Fruit fly (Drosophila melanogaster) whole organism, embryonic: ENCODE measurements around the gene Mcm5.
A peak's percentile ranks its signal among the peaks of the same experiment; 100 is the strongest.

Source experiments
- BEAF-32 ChIP-seq: fragments of 200-800 bp; sonication (Bioruptor generic); optimal IDR thresholded peaks from 3 replicates; lab custom pipeline; 2017; ENCODE audit warnings: missing biosample characterization, missing genetic modification characterization, mild to moderate bottlenecking, moderate library complexity, missing genetic modification reagents
- CG1024 ChIP-seq: fragments of 200-800 bp; sonication (Bioruptor generic); IDR thresholded peaks from 2 replicates; pipeline ENCODE4 v1.3.6; 2022; ENCODE audit warnings: missing biosample characterization, missing genetic modification characterization
- CG13287 ChIP-seq: fragments of 200-800 bp; sonication (Bioruptor generic); IDR thresholded peaks from 2 replicates; pipeline ENCODE4 v1.3.6; 2022; ENCODE audit warnings: missing biosample characterization, missing genetic modification characterization; ENCODE audit not compliant: partially characterized antibody
- CG14050 ChIP-seq: fragments of 200-800 bp; sonication (Bioruptor generic); IDR thresholded peaks from 3 replicates; pipeline ENCODE4 v1.3.6; 2022; ENCODE audit warnings: missing biosample characterization, missing genetic modification characterization
- CG14860 ChIP-seq: fragments of 200-800 bp; sonication (Bioruptor generic); IDR thresholded peaks from 3 replicates; pipeline ENCODE4 v1.3.6; 2022; ENCODE audit warnings: missing biosample characterization, missing genetic modification characterization; ENCODE audit not compliant: partially characterized antibody
- CG15269 ChIP-seq: fragments of 200-800 bp; sonication (Bioruptor generic); optimal IDR thresholded peaks from 2 replicates; lab custom pipeline; 2018; ENCODE audit warnings: missing biosample characterization, mild to moderate bottlenecking, missing genetic modification characterization, moderate library complexity
- CG15696 ChIP-seq: fragments of 200-800 bp; sonication (Bioruptor generic); optimal IDR thresholded peaks from 2 replicates; lab custom pipeline; 2019; ENCODE audit warnings: missing biosample characterization, mild to moderate bottlenecking, missing genetic modification characterization, moderate library complexity
- CG16813 ChIP-seq: fragments of 200-800 bp; sonication (Bioruptor generic); IDR thresholded peaks from 3 replicates; pipeline ENCODE4 v1.3.6; 2022; ENCODE audit warnings: missing biosample characterization, missing genetic modification characterization; ENCODE audit not compliant: partially characterized antibody
- CG17612 ChIP-seq: fragments of 200-800 bp; sonication (Bioruptor generic); IDR thresholded peaks from 2 replicates; pipeline ENCODE4 v1.3.6; 2022; ENCODE audit warnings: missing biosample characterization, missing genetic modification characterization
- CG1832 ChIP-seq: fragments of 200-800 bp; sonication (Bioruptor generic); optimal IDR thresholded peaks from 2 replicates; lab custom pipeline; 2017; ENCODE audit warnings: missing biosample characterization, mild to moderate bottlenecking, missing genetic modification characterization, inconsistent platforms
- CG31224 ChIP-seq: fragments of 200-800 bp; sonication (Bioruptor generic); IDR thresholded peaks from 2 replicates; pipeline ENCODE4 v1.3.6; 2022; ENCODE audit warnings: missing biosample characterization, missing genetic modification characterization
- CG31365 ChIP-seq: fragments of 200-800 bp; sonication (Bioruptor generic); optimal IDR thresholded peaks from 2 replicates; lab custom pipeline; 2018; ENCODE audit warnings: missing biosample characterization, mild to moderate bottlenecking, missing genetic modification characterization
- CG4282 ChIP-seq: fragments of 200-800 bp; sonication (Bioruptor generic); optimal IDR thresholded peaks from 2 replicates; lab custom pipeline; 2016; ENCODE audit warnings: missing biosample characterization, missing genetic modification characterization
- CG7372 ChIP-seq: fragments of 200-800 bp; sonication (Bioruptor generic); IDR thresholded peaks from 2 replicates; pipeline ENCODE4 v1.3.6; 2022; ENCODE audit warnings: missing biosample characterization, missing genetic modification characterization
- CG7556 ChIP-seq: fragments of 200-800 bp; sonication (Bioruptor generic); optimal IDR thresholded peaks from 2 replicates; lab custom pipeline; 2017; ENCODE audit warnings: missing biosample characterization, mild to moderate bottlenecking, missing genetic modification characterization
- CG9817 ChIP-seq: fragments of 200-800 bp; sonication (Bioruptor generic); optimal IDR thresholded peaks from 2 replicates; lab custom pipeline; 2018; ENCODE audit warnings: missing biosample characterization, mild to moderate bottlenecking, missing genetic modification characterization, moderate library complexity
- CG9932 ChIP-seq: fragments of 200-800 bp; sonication (Bioruptor generic); IDR thresholded peaks from 2 replicates; pipeline ENCODE4 v1.3.6; 2022; ENCODE audit warnings: missing biosample characterization, missing genetic modification characterization
- D19A ChIP-seq: fragments of 200-800 bp; optimal IDR thresholded peaks from 3 replicates; lab custom pipeline; 2019; ENCODE audit warnings: missing biosample characterization, mild to moderate bottlenecking, missing genetic modification characterization, moderate library complexity
- GATAe ChIP-seq: fragments of 200-800 bp; sonication (Bioruptor generic); conservative IDR thresholded peaks from 2 replicates; pipeline ENCODE4 v1.3.6; 2022; ENCODE audit warnings: missing biosample characterization, missing genetic modification characterization
- H15 ChIP-seq: fragments of 200-800 bp; sonication (Bioruptor generic); IDR thresholded peaks from 3 replicates; pipeline ENCODE4 v1.3.6; 2022; ENCODE audit warnings: missing biosample characterization, missing genetic modification characterization
- Hand ChIP-seq: fragments of 200-800 bp; sonication (Bioruptor generic); optimal IDR thresholded peaks from 2 replicates; lab custom pipeline; 2017; ENCODE audit warnings: mild to moderate bottlenecking, missing biosample characterization, missing genetic modification reagents, missing genetic modification characterization
- HmgZ ChIP-seq: fragments of 200-800 bp; sonication (Bioruptor generic); optimal IDR thresholded peaks from 2 replicates; lab custom pipeline; 2018; ENCODE audit warnings: missing biosample characterization, mild to moderate bottlenecking, missing genetic modification characterization
- Hmx ChIP-seq: fragments of 200-800 bp; sonication (Bioruptor generic); optimal IDR thresholded peaks from 2 replicates; lab custom pipeline; 2016; ENCODE audit warnings: missing biosample characterization, missing genetic modification characterization
- Meics ChIP-seq: fragments of 200-800 bp; sonication (Bioruptor generic); optimal IDR thresholded peaks from 2 replicates; lab custom pipeline; 2017; ENCODE audit warnings: missing biosample characterization, mild to moderate bottlenecking, missing genetic modification characterization
- Sox102F ChIP-seq: fragments of 200-800 bp; sonication (Bioruptor generic); optimal IDR thresholded peaks from 2 replicates; lab custom pipeline; 2018; ENCODE audit warnings: missing biosample characterization, mild to moderate bottlenecking, missing genetic modification characterization, moderate library complexity
- ab ChIP-seq: fragments of 200-800 bp; sonication (Bioruptor generic); optimal IDR thresholded peaks from 2 replicates; lab custom pipeline; 2016; ENCODE audit warnings: missing biosample characterization, missing genetic modification characterization
- ash1 ChIP-seq: fragments of 200-800 bp; sonication (Bioruptor generic); optimal IDR thresholded peaks from 2 replicates; lab custom pipeline; 2018; ENCODE audit warnings: missing biosample characterization, mild to moderate bottlenecking, missing genetic modification characterization
- bigmax ChIP-seq: fragments of 200-800 bp; sonication (Bioruptor generic); optimal IDR thresholded peaks from 2 replicates; lab custom pipeline; 2018; ENCODE audit warnings: missing biosample characterization, mild to moderate bottlenecking, missing genetic modification characterization
- br ChIP-seq: fragments of >200 bp; optimal IDR thresholded peaks from 2 replicates; lab custom pipeline; 2017
- corto ChIP-seq: fragments of 200-800 bp; sonication (Bioruptor generic); optimal IDR thresholded peaks from 2 replicates; lab custom pipeline; 2016; ENCODE audit warnings: missing biosample characterization, mild to moderate bottlenecking, missing genetic modification characterization, moderate library complexity
- cwo ChIP-seq: fragments of 200-800 bp; sonication (Bioruptor generic); optimal IDR thresholded peaks from 3 replicates; lab custom pipeline; 2017; ENCODE audit warnings: missing biosample characterization, missing genetic modification characterization, mild to moderate bottlenecking, moderate library complexity, missing genetic modification reagents
- fu2 ChIP-seq: fragments of 200-800 bp; sonication (Bioruptor generic); optimal IDR thresholded peaks from 2 replicates; lab custom pipeline; 2016; ENCODE audit warnings: missing biosample characterization, missing genetic modification characterization
- h ChIP-seq: fragments of >200 bp; optimal IDR thresholded peaks from 2 replicates; lab custom pipeline; 2017
- hbn ChIP-seq: fragments of 200-800 bp; sonication (Bioruptor generic); IDR thresholded peaks from 2 replicates; pipeline ENCODE4 v1.3.6; 2022; ENCODE audit warnings: missing biosample characterization, missing genetic modification characterization; ENCODE audit not compliant: partially characterized antibody
- her ChIP-seq: fragments of 200-800 bp; sonication (Bioruptor generic); optimal IDR thresholded peaks from 2 replicates; lab custom pipeline; 2016; ENCODE audit warnings: missing biosample characterization, missing genetic modification characterization
- jumu ChIP-seq: fragments of 200-800 bp; sonication (Bioruptor generic); optimal IDR thresholded peaks from 3 replicates; lab custom pipeline; 2016; ENCODE audit warnings: missing biosample characterization, missing genetic modification characterization
- klu ChIP-seq: fragments of 200-800 bp; sonication (Bioruptor generic); IDR thresholded peaks from 2 replicates; pipeline ENCODE4 v1.3.6; 2022; ENCODE audit warnings: missing biosample characterization, missing genetic modification characterization
- lbe ChIP-seq: fragments of 200-800 bp; sonication (Bioruptor generic); optimal IDR thresholded peaks from 2 replicates; lab custom pipeline; 2016; ENCODE audit warnings: missing biosample characterization, mild to moderate bottlenecking, missing genetic modification characterization
- lmd ChIP-seq: fragments of 200-800 bp; sonication (Bioruptor generic); IDR thresholded peaks from 2 replicates; pipeline ENCODE4 v1.3.6; 2022; ENCODE audit warnings: missing biosample characterization, missing genetic modification characterization
- odd ChIP-seq: fragments of 200-800 bp; sonication (Bioruptor generic); optimal IDR thresholded peaks from 2 replicates; lab custom pipeline; 2017; ENCODE audit warnings: missing biosample characterization, mild to moderate bottlenecking, missing genetic modification characterization
- otp ChIP-seq: fragments of 200-800 bp; sonication (Bioruptor generic); IDR thresholded peaks from 3 replicates; pipeline ENCODE4, ENCODE4 v1.3.6; 2022; ENCODE audit warnings: missing biosample characterization, missing genetic modification characterization
- pita ChIP-seq: fragments of 200-800 bp; sonication (Bioruptor generic); optimal IDR thresholded peaks from 2 replicates; lab custom pipeline; 2017; ENCODE audit warnings: missing biosample characterization, mild to moderate bottlenecking, missing genetic modification characterization
- prd ChIP-seq, 3 experiments: fragments of >200 bp in 2 of 3; fragments of 200-800 bp in 1 of 3; sonication (Bioruptor generic) in 1 of 3; optimal IDR thresholded peaks in 2 of 3; IDR thresholded peaks in 1 of 3; 2 replicates in 2 of 3; 3 replicates in 1 of 3; pipeline versions ENCODE4 v1.3.6 to Lab custom; 2017 to 2022; ENCODE audit warnings: missing biosample characterization in 1 of 3, missing genetic modification characterization in 1 of 3
- repo ChIP-seq: fragments of 200-800 bp; sonication (Bioruptor generic); optimal IDR thresholded peaks from 2 replicates; lab custom pipeline; 2016; ENCODE audit warnings: missing biosample characterization, missing genetic modification characterization
- sc ChIP-seq, 3 experiments: fragments of >200 bp in 2 of 3; fragments of 200-800 bp in 1 of 3; sonication (Bioruptor generic) in 1 of 3; optimal IDR thresholded peaks; 2 replicates in 2 of 3; 3 replicates in 1 of 3; lab custom pipeline; 2017; ENCODE audit warnings: mild to moderate bottlenecking in 1 of 3, missing biosample characterization in 1 of 3, missing genetic modification characterization in 1 of 3, missing genetic modification reagents in 1 of 3
- sd ChIP-seq: fragments of 200-800 bp; sonication (Bioruptor generic); optimal IDR thresholded peaks from 3 replicates; lab custom pipeline; 2018; ENCODE audit warnings: missing biosample characterization, mild to moderate bottlenecking, missing genetic modification characterization, moderate library complexity
- sens ChIP-seq: fragments of 200-800 bp; sonication (Bioruptor generic); peaks from one replicate; lab custom pipeline; 2016; ENCODE audit warnings: missing biosample characterization, missing genetic modification characterization
- sens-2 ChIP-seq: fragments of 200-800 bp; sonication (Bioruptor generic); IDR thresholded peaks from 2 replicates; pipeline ENCODE4 v1.3.6; 2022; ENCODE audit warnings: missing biosample characterization, missing genetic modification characterization
- seq ChIP-seq: fragments of 200-800 bp; sonication (Bioruptor generic); IDR thresholded peaks from 2 replicates; pipeline ENCODE4 v1.3.6; 2022; ENCODE audit warnings: missing biosample characterization, missing genetic modification characterization
- twi ChIP-seq: fragments of 200-800 bp; optimal IDR thresholded peaks from 2 replicates; lab custom pipeline; 2019; ENCODE audit warnings: missing biosample characterization, mild to moderate bottlenecking, missing genetic modification characterization, moderate library complexity

The Mcm5 gene

dm6 chr3R:10826796-10827524 lies 38.6 kb downstream of the Mcm5 start, which contains the start of gene Cad86C (continued):
- no peak for TF ChIP-seq D19A
- no peak for TF ChIP-seq twi (tag; lab: Kevin White, UChicago)
- no peak for TF ChIP-seq CG17612
- TF ChIP-seq cwo (GFP tag; lab: Kevin White, UChicago): no peak
- TF ChIP-seq lmd (GFP tag; lab: Robert Waterston, UW): no peak
- TF ChIP-seq BEAF-32: no peak
- peak; percentile 47; the same call in 1 of the 3 replicates for TF ChIP-seq CG16813 (GFP tag; lab: Robert Waterston, UW)
- no peak for TF ChIP-seq CG15696 (tag; lab: Kevin White, UChicago)
- TF ChIP-seq Hmx (GFP tag; lab: Kevin White, UChicago): no peak
- peak; percentile 52 for TF ChIP-seq hbn (GFP tag; lab: Robert Waterston, UW)
- no peak for TF ChIP-seq H15
- no peak; the same call in 1 of the 2 replicates for TF ChIP-seq seq (GFP tag; lab: Robert Waterston, UW)
- TF ChIP-seq GATAe (GFP tag; lab: Robert Waterston, UW): no peak
- no peak for TF ChIP-seq CG15269 (tag; lab: Kevin White, UChicago)
- TF ChIP-seq ash1 (GFP tag; lab: Kevin White, UChicago): no peak
- TF ChIP-seq bigmax (GFP tag; lab: Kevin White, UChicago): no peak
- TF ChIP-seq CG9817 (tag; lab: Kevin White, UChicago): no peak
- no peak for TF ChIP-seq h (lab: Kevin White, UChicago)
- TF ChIP-seq lbe (GFP tag; lab: Kevin White, UChicago): peak; percentile 72
- TF ChIP-seq Hand (GFP tag; lab: Kevin White, UChicago): no peak
- no peak for TF ChIP-seq sd (tag; lab: Kevin White, UChicago)
- no peak for TF ChIP-seq CG4282 (GFP tag; lab: Kevin White, UChicago)
- 0 out of 2 replicates have a peak, but pooled peaks have one; percentile 42 for TF ChIP-seq CG9932
- no peak for TF ChIP-seq CG1024
- peak; percentile 64 for TF ChIP-seq sens (GFP tag; lab: Kevin White, UChicago)
- TF ChIP-seq sc (optimal IDR thresholded peaks at IDR 0.05; lab: Kevin White, UChicago): no peak
- no peak for TF ChIP-seq sc (GFP tag; optimal IDR thresholded peaks at IDR 0.05; lab: Kevin White, UChicago)
- TF ChIP-seq CG14860 (GFP tag; lab: Robert Waterston, UW): peak; percentile 62
- no peak for TF ChIP-seq odd
- TF ChIP-seq sens-2 (GFP tag; lab: Robert Waterston, UW): no peak
- TF ChIP-seq pita (GFP tag; lab: Kevin White, UChicago): no peak
- TF ChIP-seq jumu (GFP tag; lab: Kevin White, UChicago): no peak
- TF ChIP-seq corto (GFP tag; lab: Kevin White, UChicago): no peak
- no peak for TF ChIP-seq ab
- TF ChIP-seq CG7372 (GFP tag; lab: Robert Waterston, UW): no peak
- no peak for TF ChIP-seq CG31224
- TF ChIP-seq fu2 (GFP tag; lab: Kevin White, UChicago): no peak
- TF ChIP-seq prd (optimal IDR thresholded peaks at IDR 0.05; lab: Kevin White, UChicago): no peak
- no peak for TF ChIP-seq prd (GFP tag; IDR thresholded peaks at IDR 0.05; lab: Robert Waterston, UW)
- no peak for TF ChIP-seq otp
- no peak for TF ChIP-seq Sox102F (GFP tag; lab: Kevin White, UChicago)
- TF ChIP-seq CG7556 (GFP tag; lab: Kevin White, UChicago): no peak
- no peak for TF ChIP-seq HmgZ (tag; lab: Kevin White, UChicago)
- peak; percentile 61 for TF ChIP-seq CG13287 (GFP tag; lab: Robert Waterston, UW)
- TF ChIP-seq CG31365 (tag; lab: Kevin White, UChicago): no peak
- no peak for TF ChIP-seq CG1832 (GFP tag; lab: Kevin White, UChicago)
- TF ChIP-seq br (lab: Kevin White, UChicago): no peak
- no peak for TF ChIP-seq klu (GFP tag; lab: Robert Waterston, UW)
- no peak for TF ChIP-seq Meics (GFP tag; lab: Kevin White, UChicago)
- TF ChIP-seq CG14050 (GFP tag; lab: Robert Waterston, UW): no peak
- TF ChIP-seq repo (GFP tag; lab: Kevin White, UChicago): no peak
- TF ChIP-seq her (GFP tag; lab: Kevin White, UChicago): no peak
